Fruit fly (Drosophila melanogaster): ENCODE results near the gene CG5111.

The CG5111 gene

DNA sequence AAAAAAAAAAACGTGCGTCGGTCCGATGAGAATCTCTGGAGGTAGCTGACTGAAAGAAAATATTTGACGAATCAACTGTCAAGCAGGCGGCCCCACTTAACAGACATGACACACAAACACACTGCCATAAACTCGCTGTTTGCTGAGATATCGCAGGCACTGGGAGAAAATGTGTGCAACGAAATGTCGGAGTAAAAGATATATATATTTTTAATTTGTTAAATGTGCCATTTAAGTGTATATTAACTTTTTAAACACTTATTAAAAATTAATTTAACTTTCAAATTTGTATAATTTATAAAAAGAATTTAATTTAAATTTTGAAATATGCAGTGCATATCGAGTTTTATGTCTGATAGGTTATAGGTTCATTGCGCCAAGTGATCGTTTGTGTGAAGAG is 17.0 kb upstream of the CG5111 start (continued):
- TF ChIP-seq CG12104 (GFP tag; optimal IDR thresholded peaks at IDR 0.05) (peak; percentile 68), nau (GFP tag; optimal IDR thresholded peaks at IDR 0.05) (no peak), wdn (GFP tag; IDR thresholded peaks at IDR 0.05) (no peak; the same call in 1 of the 2 replicates), Fer3 (tag; optimal IDR thresholded peaks at IDR 0.05) (peak; percentile 52), cas (GFP tag; IDR thresholded peaks at IDR 0.05) (no peak), kah (GFP tag; optimal IDR thresholded peaks at IDR 0.05) (peak; percentile 19), CG6854 (GFP tag; optimal IDR thresholded peaks at IDR 0.05) (no peak), gcm2 (GFP tag; optimal IDR thresholded peaks at IDR 0.05) (no peak), CG7556 (GFP tag; optimal IDR thresholded peaks at IDR 0.05) (peak; percentile 61), ken (GFP tag; IDR thresholded peaks at IDR 0.05) (0 out of 3 replicates have a peak, but pooled peaks have one; percentile 31), CG31365 (tag; optimal IDR thresholded peaks at IDR 0.05) (no peak), CG8478 (optimal IDR thresholded peaks at IDR 0.05) (no peak), schlank (tag; optimal IDR thresholded peaks at IDR 0.05) (no peak), HLH54F (GFP tag; optimal IDR thresholded peaks at IDR 0.05) (no peak), CG7928 (GFP tag; optimal IDR thresholded peaks at IDR 0.05) (no peak), CG11560 (tag; IDR thresholded peaks at IDR 0.05) (0 out of 3 replicates have a peak, but pooled peaks have one; percentile 12), CG4404 (GFP tag; IDR thresholded peaks at IDR 0.05) (no peak), unc-4 (GFP tag; IDR thresholded peaks at IDR 0.05; ENCODE audit: partially characterized antibody) (no peak), CG34422 (GFP tag; IDR thresholded peaks at IDR 0.05) (peak; percentile 71; the same call in 1 of the 3 replicates), CG14965 (GFP tag; optimal IDR thresholded peaks at IDR 0.05; ENCODE audit: borderline replicate concordance) (no peak), CG11398 (GFP tag; optimal IDR thresholded peaks at IDR 0.05) (no peak), jigr1 (GFP tag; IDR thresholded peaks at IDR 0.05) (no peak), chinmo (GFP tag; IDR thresholded peaks at IDR 0.05; ENCODE audit: partially characterized antibody) (no peak), Doc3 (GFP tag; IDR thresholded peaks at IDR 0.05; ENCODE audit: partially characterized antibody) (no peak), CG10321 (GFP tag; IDR thresholded peaks at IDR 0.05) (no peak), slou (GFP tag; optimal IDR thresholded peaks at IDR 0.05) (no peak), ap (GFP tag; IDR thresholded peaks at IDR 0.05) (no peak), CG15696 (tag; optimal IDR thresholded peaks at IDR 0.05) (peak; percentile 71), CG1602 (GFP tag; optimal IDR thresholded peaks at IDR 0.05) (peak; percentile 30), esg (GFP tag; conservative IDR thresholded peaks at IDR 0.05) (no peak), gem (tag; optimal IDR thresholded peaks at IDR 0.05) (peak; percentile 81), gsb-n (tag; optimal IDR thresholded peaks at IDR 0.05) (peak; percentile 55), mirr (GFP tag; optimal IDR thresholded peaks at IDR 0.05) (peak; percentile 16), CG18476 (GFP tag; optimal IDR thresholded peaks at IDR 0.05) (peak; percentile 8), CG3995 (GFP tag; optimal IDR thresholded peaks at IDR 0.05) (no peak), fd96Cb (tag; optimal IDR thresholded peaks at IDR 0.05) (peak; percentile 43), cato (GFP tag; optimal IDR thresholded peaks at IDR 0.05; ENCODE audit: borderline replicate concordance) (no peak), CG14441 (GFP tag; IDR thresholded peaks at IDR 0.05) (peak; percentile 55; the same call in 1 of the 2 replicates), CG12219 (GFP tag; optimal IDR thresholded peaks at IDR 0.05) (no peak), dan (GFP tag; IDR thresholded peaks at IDR 0.05) (no peak), Nf-YC (tag; optimal IDR thresholded peaks at IDR 0.05) (peak; percentile 39), ranshi (GFP tag; IDR thresholded peaks at IDR 0.05) (peak; percentile 63), klu (GFP tag; IDR thresholded peaks at IDR 0.05) (0 out of 2 replicates have a peak, but pooled peaks have one; percentile 26), rib (GFP tag; IDR thresholded peaks at IDR 0.05) (no peak), CG10565 (GFP tag; optimal IDR thresholded peaks at IDR 0.05) (no peak), dysf (GFP tag; IDR thresholded peaks at IDR 0.05) (peak; percentile 57; the same call in 2 of the 3 replicates), Vsx1 (GFP tag; optimal IDR thresholded peaks at IDR 0.05) (peak; percentile 31), CG6765 (GFP tag; optimal IDR thresholded peaks at IDR 0.05) (no peak), ham (GFP tag; IDR thresholded peaks at IDR 0.05) (no peak), Nf-YB (GFP tag; optimal IDR thresholded peaks at IDR 0.05) (peak; percentile 22), prd (optimal IDR thresholded peaks at IDR 0.05) (no peak), prd (GFP tag; IDR thresholded peaks at IDR 0.05) (peak; percentile 74)

All from whole organism, embryonic.